Fruit fly (Drosophila melanogaster) whole organism, adult: Measurements from ENCODE around the gene Ptp61F.
A peak's percentile ranks its signal among the peaks of the same experiment; 100 is the strongest.

Experiments used
- CG11617 ChIP-seq: fragments of 200-800 bp; sonication (Bioruptor generic); optimal IDR thresholded peaks from 2 replicates; lab custom pipeline; 2017; ENCODE audit warnings: mild to moderate bottlenecking, missing biosample characterization, missing genetic modification reagents, missing genetic modification characterization
- CG12768 ChIP-seq: fragments of 200-800 bp; sonication (Bioruptor generic); optimal IDR thresholded peaks from 2 replicates; lab custom pipeline; 2017; ENCODE audit warnings: missing biosample characterization, missing genetic modification characterization, mild to moderate bottlenecking, moderate library complexity, missing genetic modification reagents
- CG14711 ChIP-seq: fragments of 200-800 bp; sonication (Bioruptor generic); optimal IDR thresholded peaks from 2 replicates; lab custom pipeline; 2018; ENCODE audit warnings: missing biosample characterization, mild to moderate bottlenecking, missing genetic modification characterization, moderate library complexity
- CG1620 ChIP-seq: fragments of 200-800 bp; sonication (Bioruptor generic); optimal IDR thresholded peaks from 2 replicates; lab custom pipeline; 2016; ENCODE audit warnings: missing biosample characterization, missing genetic modification characterization
- CG33017 ChIP-seq: fragments of 200-800 bp; sonication (Bioruptor generic); optimal IDR thresholded peaks from 2 replicates; lab custom pipeline; 2018; ENCODE audit warnings: missing biosample characterization, mild to moderate bottlenecking, missing genetic modification characterization, moderate library complexity
- CG5204 ChIP-seq: fragments of 200-800 bp; sonication (Bioruptor generic); optimal IDR thresholded peaks from 2 replicates; lab custom pipeline; 2016; ENCODE audit warnings: missing biosample characterization, missing genetic modification characterization
- CG7045 ChIP-seq: fragments of 200-800 bp; sonication (Bioruptor generic); optimal IDR thresholded peaks from 2 replicates; lab custom pipeline; 2017; ENCODE audit warnings: missing biosample characterization, mild to moderate bottlenecking, missing genetic modification characterization
- CG7101 ChIP-seq: fragments of 200-800 bp; sonication (Bioruptor generic); optimal IDR thresholded peaks from 2 replicates; lab custom pipeline; 2018; ENCODE audit warnings: missing biosample characterization, mild to moderate bottlenecking, missing genetic modification characterization, moderate library complexity
- Clk ChIP-seq: fragments of 200-800 bp; sonication (Bioruptor generic); optimal IDR thresholded peaks from 2 replicates; lab custom pipeline; 2017; ENCODE audit warnings: missing biosample characterization, missing genetic modification characterization
- Crg-1 ChIP-seq: fragments of 200-800 bp; sonication (Bioruptor generic); optimal IDR thresholded peaks from 2 replicates; lab custom pipeline; 2016; ENCODE audit warnings: missing biosample characterization, missing genetic modification characterization
- Hr96 ChIP-seq: fragments of 200-800 bp; sonication (Bioruptor generic); optimal IDR thresholded peaks from 2 replicates; lab custom pipeline; 2016; ENCODE audit warnings: missing biosample characterization, missing genetic modification characterization
- Mnt ChIP-seq: fragments of 200-800 bp; sonication (Bioruptor generic); optimal IDR thresholded peaks from 2 replicates; lab custom pipeline; 2016; ENCODE audit warnings: missing biosample characterization, mild to moderate bottlenecking, missing genetic modification characterization
- bab1 ChIP-seq: fragments of 200-800 bp; sonication (Bioruptor generic); optimal IDR thresholded peaks from 3 replicates; lab custom pipeline; 2019; ENCODE audit warnings: missing biosample characterization, mild to moderate bottlenecking, missing genetic modification characterization, moderate library complexity
- cic ChIP-seq: fragments of 200-800 bp; sonication (Bioruptor generic); optimal IDR thresholded peaks from 2 replicates; lab custom pipeline; 2017; ENCODE audit warnings: missing biosample characterization, mild to moderate bottlenecking, missing genetic modification characterization, moderate library complexity
- cnc ChIP-seq, 2 experiments: fragments of >200 bp; optimal IDR thresholded peaks; 2 replicates each; lab custom pipeline; 2017
- kay ChIP-seq: fragments of 200-800 bp; sonication (Bioruptor generic); peaks from one replicate; lab custom pipeline; 2016; ENCODE audit warnings: missing biosample characterization, missing genetic modification characterization, borderline replicate concordance
- ovo ChIP-seq: fragments of 200-800 bp; sonication (Bioruptor generic); optimal IDR thresholded peaks from 2 replicates; lab custom pipeline; 2016; ENCODE audit warnings: missing biosample characterization, missing genetic modification characterization
- pad ChIP-seq: fragments of 200-800 bp; sonication (Bioruptor generic); optimal IDR thresholded peaks from 3 replicates; lab custom pipeline; 2017; ENCODE audit warnings: missing biosample characterization, missing genetic modification characterization, mild to moderate bottlenecking, moderate library complexity, missing genetic modification reagents
- tj ChIP-seq: fragments of 200-800 bp; sonication (Bioruptor generic); optimal IDR thresholded peaks from 3 replicates; lab custom pipeline; 2017; ENCODE audit warnings: missing biosample characterization, mild to moderate bottlenecking, missing genetic modification characterization, moderate library complexity
- toe ChIP-seq: fragments of 200-800 bp; sonication (Bioruptor generic); optimal IDR thresholded peaks from 2 replicates; lab custom pipeline; 2016; ENCODE audit warnings: missing biosample characterization, missing genetic modification characterization

Ptp61F gene

DNA sequence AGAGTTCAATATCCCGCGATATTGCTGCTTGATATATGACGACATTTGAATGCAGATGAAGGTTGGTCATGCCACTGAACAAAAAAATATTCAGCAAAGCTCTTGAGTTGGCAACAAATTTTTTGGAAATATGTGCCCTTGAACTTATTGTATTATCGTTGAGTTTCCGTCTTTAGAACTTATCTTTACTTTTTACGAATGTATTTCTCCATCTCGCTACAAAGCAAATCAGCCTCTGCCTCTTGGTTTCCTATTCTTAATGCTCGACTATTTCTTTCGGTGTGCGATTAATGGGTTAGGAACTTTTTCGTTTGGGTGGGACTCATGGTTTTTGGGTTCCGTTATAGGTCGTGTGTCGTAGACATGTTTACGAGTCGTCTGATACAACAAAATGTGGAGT, 151.9 kb downstream of the Ptp61F start:
- TF ChIP-seq CG7101 (tag; lab: Kevin White, UChicago) (no peak), bab1 (no peak), tj (GFP tag; lab: Kevin White, UChicago) (peak; percentile 38), Hr96 (GFP tag; lab: Kevin White, UChicago) (no peak)

DNA sequence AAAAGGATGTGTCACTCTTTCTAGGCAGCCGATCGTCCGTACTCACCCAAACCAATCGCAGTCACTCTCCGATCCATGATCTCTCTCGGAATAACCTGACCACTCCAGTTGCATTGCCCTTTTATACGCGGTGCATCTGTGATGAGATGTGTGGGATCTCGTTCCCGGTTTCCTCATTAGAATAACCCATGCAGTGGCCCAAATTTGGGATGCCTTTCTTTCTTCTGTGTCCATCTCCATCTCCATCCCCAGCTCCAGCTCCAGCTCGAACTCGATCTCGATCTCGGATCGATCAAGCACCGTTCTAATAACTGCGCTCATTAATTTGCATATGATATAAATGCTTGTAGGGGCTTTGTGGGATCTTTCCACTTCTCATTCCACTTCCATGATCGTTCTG, 152.4 kb downstream of the Ptp61F start, which contains the start of gene CG9184:
CG9184 (minus strand) TSS at position 101 of the 400 bp plus-strand sequence.
- no peak for TF ChIP-seq cic (GFP tag; lab: Kevin White, UChicago)
- TF ChIP-seq toe (GFP tag; lab: Kevin White, UChicago): no peak
- TF ChIP-seq CG5204 (GFP tag; lab: Kevin White, UChicago): no peak
- no peak for TF ChIP-seq bab1
- TF ChIP-seq Hr96 (GFP tag; lab: Kevin White, UChicago): no peak
- TF ChIP-seq ovo (GFP tag; lab: Kevin White, UChicago): no peak
- no peak for TF ChIP-seq Crg-1 (GFP tag; lab: Kevin White, UChicago)
- TF ChIP-seq CG7101 (tag; lab: Kevin White, UChicago): no peak
- no peak for TF ChIP-seq tj (GFP tag; lab: Kevin White, UChicago)
- TF ChIP-seq CG33017: no peak
- no peak for TF ChIP-seq CG12768 (GFP tag; lab: Kevin White, UChicago)
- no peak for TF ChIP-seq CG11617 (GFP tag; lab: Kevin White, UChicago)

DNA sequence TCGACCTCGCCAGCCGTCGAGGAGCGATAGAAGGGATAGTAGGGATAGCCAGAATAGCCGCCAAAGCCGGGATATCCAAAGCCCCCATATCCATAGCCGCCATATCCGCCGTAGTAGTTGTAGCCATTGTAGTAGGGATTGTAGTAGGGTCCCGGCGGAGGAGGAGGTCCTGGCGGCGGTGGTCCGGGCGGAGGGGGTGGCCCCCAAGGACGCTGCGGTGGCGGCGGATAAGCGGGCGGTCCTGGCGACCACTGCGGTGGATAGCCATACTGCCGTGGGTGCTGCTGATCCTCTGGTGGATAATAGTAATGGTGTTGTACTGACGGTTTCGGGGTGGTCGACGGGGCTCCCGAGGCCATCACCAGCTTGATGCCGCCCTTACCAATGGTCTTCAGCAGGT, 152.9 kb downstream of the Ptp61F start:
- TF ChIP-seq cnc (optimal IDR thresholded peaks at IDR 0.05; lab: Kevin White, UChicago): peak in 1 of 2 experiments; percentile 27
- TF ChIP-seq CG12768 (GFP tag; lab: Kevin White, UChicago): no peak

DNA sequence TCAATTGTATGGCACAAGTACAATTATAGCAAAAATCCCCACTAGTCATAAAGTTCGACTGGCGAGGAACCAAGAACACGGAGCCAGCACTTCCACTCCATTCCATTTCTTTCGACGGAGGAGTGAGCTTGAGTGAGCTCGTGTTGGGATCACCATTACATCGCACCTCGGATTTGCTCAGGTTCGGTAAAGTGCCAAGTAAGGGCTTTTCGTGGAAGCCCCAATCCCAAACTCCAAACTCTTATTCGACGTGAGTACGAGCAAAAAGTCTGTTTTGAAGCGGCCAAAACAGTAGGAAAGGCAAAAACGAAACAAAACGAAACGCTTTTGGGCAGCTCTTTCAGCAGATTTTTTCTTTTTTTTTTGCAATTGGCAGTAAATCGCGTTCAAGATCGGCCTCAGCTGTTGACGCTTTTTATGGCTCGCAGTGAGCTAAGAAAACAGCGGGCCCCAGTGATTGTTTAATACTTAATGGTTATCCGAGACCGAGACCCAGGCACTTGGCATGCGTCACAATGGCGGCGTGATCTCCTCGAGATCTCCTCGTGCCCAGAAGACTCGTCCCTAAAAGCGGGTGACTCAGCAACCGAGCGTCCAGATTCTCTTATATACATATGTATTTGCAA, 154.0 kb downstream of the Ptp61F start:
- TF ChIP-seq tj (GFP tag; lab: Kevin White, UChicago) (peak; percentile 95), CG12768 (GFP tag; lab: Kevin White, UChicago) (no peak), cic (GFP tag; lab: Kevin White, UChicago) (no peak), CG14711 (tag; lab: Kevin White, UChicago) (no peak)

DNA sequence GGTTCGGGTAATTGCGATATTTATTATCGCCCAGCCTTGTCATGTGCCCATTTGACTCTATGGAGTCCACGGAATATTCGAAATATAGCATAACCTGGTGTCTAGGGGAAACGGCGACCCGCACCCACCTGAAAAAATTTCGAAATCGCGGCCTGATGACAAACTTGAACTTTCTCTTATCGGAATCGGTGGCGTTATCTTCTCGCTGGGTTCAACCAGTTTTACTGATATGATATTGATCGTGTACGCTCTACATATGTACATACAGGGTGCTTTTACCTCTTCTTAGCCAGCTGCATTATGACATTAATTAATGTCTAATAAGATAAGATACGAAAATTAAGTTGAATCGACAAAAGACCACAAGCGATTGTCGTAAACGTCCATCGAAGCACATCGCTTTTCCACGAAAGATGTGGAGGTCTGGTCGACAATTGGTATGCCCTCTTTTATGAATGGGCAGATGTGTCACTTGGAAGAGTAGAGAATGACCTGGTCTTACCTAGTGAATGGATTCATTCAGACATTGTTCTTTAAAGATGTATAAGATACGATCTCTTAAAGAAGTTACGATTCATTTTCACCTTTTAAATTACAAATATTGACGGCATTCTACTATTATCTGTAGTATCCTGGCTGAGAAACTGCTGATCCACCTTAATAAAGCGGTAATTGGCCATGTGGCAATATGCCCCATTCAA, 154.7 kb downstream of the Ptp61F start:
- TF ChIP-seq pad (peak; percentile 41), cnc (optimal IDR thresholded peaks at IDR 0.05; lab: Kevin White, UChicago) (no peak), cic (GFP tag; lab: Kevin White, UChicago) (no peak), CG12768 (GFP tag; lab: Kevin White, UChicago) (no peak), Crg-1 (GFP tag; lab: Kevin White, UChicago) (no peak), toe (GFP tag; lab: Kevin White, UChicago) (no peak), CG1620 (no peak), CG33017 (no peak), kay (no peak), bab1 (peak; percentile 54), CG11617 (GFP tag; lab: Kevin White, UChicago) (no peak), ovo (GFP tag; lab: Kevin White, UChicago) (no peak), CG7045 (GFP tag; lab: Kevin White, UChicago) (no peak), Hr96 (GFP tag; lab: Kevin White, UChicago) (no peak), Mnt (GFP tag; lab: Kevin White, UChicago) (no peak), CG7101 (tag; lab: Kevin White, UChicago) (peak; percentile 41), Clk (GFP tag; lab: Kevin White, UChicago) (no peak), CG14711 (tag; lab: Kevin White, UChicago) (peak; percentile 53)

DNA sequence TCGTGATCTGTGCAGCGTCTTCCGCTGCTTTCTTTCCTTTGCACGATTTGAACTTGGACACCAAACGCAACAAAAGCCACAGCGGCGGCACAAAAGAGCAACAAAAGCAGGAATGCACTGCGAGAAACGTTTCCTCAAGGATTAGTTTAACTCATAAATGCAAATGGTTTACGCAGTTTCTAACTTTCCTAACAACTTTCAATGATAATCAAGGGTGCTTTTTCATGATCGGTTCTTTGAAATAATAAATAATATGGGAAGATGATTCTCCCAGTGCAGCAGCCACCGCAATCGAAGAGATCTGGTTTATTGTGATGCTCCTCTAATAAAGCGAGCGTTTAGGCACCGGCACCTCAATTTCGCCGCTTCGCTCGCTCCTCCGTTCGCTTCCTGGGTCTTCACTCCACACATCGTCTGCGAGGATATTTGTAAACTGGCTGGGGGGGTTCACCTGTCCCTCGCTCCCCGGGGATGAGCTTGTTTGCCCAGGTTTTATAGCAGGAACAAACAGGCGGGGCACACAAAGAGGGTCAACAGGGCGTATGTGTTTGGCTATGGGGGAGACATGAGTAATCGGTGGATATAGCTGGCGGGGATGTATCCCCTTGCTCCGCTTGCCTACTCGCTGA, 155.8 kb downstream of the Ptp61F start:
- TF ChIP-seq CG33017 (no peak), CG12768 (GFP tag; lab: Kevin White, UChicago) (no peak), cic (GFP tag; lab: Kevin White, UChicago) (no peak), ovo (GFP tag; lab: Kevin White, UChicago) (no peak), pad (no peak), CG1620 (no peak)

DNA sequence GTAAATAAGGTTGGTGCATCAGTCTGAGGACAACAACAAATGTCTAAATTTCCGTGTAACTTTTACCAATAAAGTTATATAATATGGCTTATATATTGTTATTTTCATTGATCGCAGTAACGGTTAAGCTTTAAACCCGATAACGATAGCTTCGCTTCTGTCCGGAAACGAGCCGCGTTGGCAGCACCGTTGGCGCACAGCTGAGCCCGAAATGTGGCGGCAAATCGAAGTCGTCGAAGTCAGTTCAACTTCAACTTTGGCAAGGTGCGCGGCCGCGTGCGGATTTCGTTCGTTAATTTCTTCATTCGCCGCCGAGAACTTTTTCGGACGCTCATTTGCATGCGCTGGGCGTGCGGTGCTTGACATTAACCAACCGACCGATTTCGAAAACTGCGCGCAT, 156.8 kb downstream of the Ptp61F start, which contains the start of gene Myo61F:
Myo61F (plus strand) TSS at position 240 of the 400 bp plus-strand sequence.
- TF ChIP-seq CG7045 (GFP tag; lab: Kevin White, UChicago) (no peak), kay (no peak), tj (GFP tag; lab: Kevin White, UChicago) (peak; percentile 42), bab1 (peak; percentile 54), Clk (GFP tag; lab: Kevin White, UChicago) (no peak), cic (GFP tag; lab: Kevin White, UChicago) (no peak), Mnt (GFP tag; lab: Kevin White, UChicago) (peak; percentile 28), ovo (GFP tag; lab: Kevin White, UChicago) (no peak), cnc (optimal IDR thresholded peaks at IDR 0.05; lab: Kevin White, UChicago) (no peak), CG5204 (GFP tag; lab: Kevin White, UChicago) (no peak), pad (no peak), CG11617 (GFP tag; lab: Kevin White, UChicago) (no peak), CG7101 (tag; lab: Kevin White, UChicago) (no peak), Hr96 (GFP tag; lab: Kevin White, UChicago) (no peak), CG14711 (tag; lab: Kevin White, UChicago) (no peak), CG12768 (GFP tag; lab: Kevin White, UChicago) (no peak)
